Worm (Caenorhabditis elegans): ENCODE measurements around the gene K12B6.11.

The K12B6.11 gene

ce11 chrV:6328897-6329296, 40.2 kb downstream of the K12B6.11 start, which contains the start of gene T28C12.2:
T28C12.2 (plus strand) TSS chrV:6329197.
- TF ChIP-seq ref-1 (GFP tag; conservative IDR thresholded peaks at IDR 0.05) (no peak), tab-1 (GFP tag; IDR thresholded peaks at IDR 0.05) (no peak), klf-2 (GFP tag; conservative IDR thresholded peaks at IDR 0.05) (no peak), flt-1 (GFP tag; IDR thresholded peaks at IDR 0.05) (no peak), cog-1 (tag; optimal IDR thresholded peaks at IDR 0.05) (no peak), T22C8.4 (GFP tag; IDR thresholded peaks at IDR 0.05) (no peak), ztf-23 (GFP tag; IDR thresholded peaks at IDR 0.05) (no peak), ztf-29 (GFP tag; IDR thresholded peaks at IDR 0.05) (no peak), med-1 (GFP tag; optimal IDR thresholded peaks at IDR 0.05; ENCODE audit: insufficient read depth) (no peak)

- TF ChIP-seq tab-1 (GFP tag; IDR thresholded peaks at IDR 0.05), result no peak
- no peak for TF ChIP-seq ztf-29 (GFP tag; IDR thresholded peaks at IDR 0.05)
- TF ChIP-seq med-1 (GFP tag; optimal IDR thresholded peaks at IDR 0.05; ENCODE audit: insufficient read depth), result no peak
- TF ChIP-seq T22C8.4 (GFP tag; IDR thresholded peaks at IDR 0.05), result no peak
- no peak for TF ChIP-seq cog-1 (tag; optimal IDR thresholded peaks at IDR 0.05)
- TF ChIP-seq klf-2 (GFP tag; conservative IDR thresholded peaks at IDR 0.05), result no peak
- no peak for TF ChIP-seq ref-1 (GFP tag; conservative IDR thresholded peaks at IDR 0.05)
- no peak for TF ChIP-seq flt-1 (GFP tag; IDR thresholded peaks at IDR 0.05)
- no peak for TF ChIP-seq ztf-23 (GFP tag; IDR thresholded peaks at IDR 0.05)
Observed at ce11 chrV:6331607-6332006, 42.9 kb downstream of the K12B6.11 start, which contains the start of gene T28C12.1. T28C12.1 (plus strand) TSS chrV:6331907.

ce11 chrV:6335226-6335625, 46.5 kb downstream of the K12B6.11 start:
- no peak for TF ChIP-seq med-1 (GFP tag; optimal IDR thresholded peaks at IDR 0.05; ENCODE audit: insufficient read depth)
- TF ChIP-seq ztf-23 (GFP tag; IDR thresholded peaks at IDR 0.05), result no peak
- no peak for TF ChIP-seq ztf-29 (GFP tag; IDR thresholded peaks at IDR 0.05)
- no peak for TF ChIP-seq flt-1 (GFP tag; IDR thresholded peaks at IDR 0.05)
- no peak for TF ChIP-seq T22C8.4 (GFP tag; IDR thresholded peaks at IDR 0.05)
- no peak for TF ChIP-seq klf-2 (GFP tag; conservative IDR thresholded peaks at IDR 0.05)
- TF ChIP-seq ref-1 (GFP tag; conservative IDR thresholded peaks at IDR 0.05), result no peak
- no peak for TF ChIP-seq tab-1 (GFP tag; IDR thresholded peaks at IDR 0.05)
- no peak for TF ChIP-seq cog-1 (tag; optimal IDR thresholded peaks at IDR 0.05)

ce11 chrV:6336108-6336507, 47.4 kb downstream of the K12B6.11 start, which contains the start of gene T28C12.6:
T28C12.6 (minus strand) TSS chrV:6336119.
- TF ChIP-seq ref-1 (GFP tag; conservative IDR thresholded peaks at IDR 0.05), result no peak
